Fruit fly (Drosophila melanogaster): Measurements from ENCODE around the gene CtsL4.

Gene CtsL4

DNA sequence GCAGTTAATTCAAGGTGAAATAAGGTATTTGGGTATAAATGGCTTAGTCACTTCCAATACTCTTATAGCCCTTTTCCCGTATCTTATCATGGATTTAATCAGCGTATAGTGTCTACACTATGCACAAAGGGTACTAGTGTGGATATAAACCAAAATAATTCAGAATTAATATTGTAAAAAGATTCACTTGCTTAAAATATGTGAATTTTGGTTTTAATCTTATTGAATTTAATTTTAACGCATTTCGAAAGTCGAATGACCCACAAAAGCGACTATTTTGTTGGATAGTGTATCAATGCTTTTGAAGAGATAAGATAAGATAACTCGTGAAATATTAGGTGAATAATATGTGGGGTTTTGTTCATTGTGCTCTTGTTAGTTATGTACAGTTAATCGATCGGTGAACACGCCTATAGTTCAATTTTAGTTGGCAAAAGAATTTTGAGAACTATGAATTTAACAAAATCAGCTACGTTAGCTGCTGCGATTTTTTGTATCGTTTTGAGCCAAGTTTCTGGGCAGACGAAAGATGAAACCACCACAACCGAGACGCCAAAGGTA is 25.6 kb upstream of the CtsL4 start, which contains the start of gene CG5096 (continued):
- TF ChIP-seq CG9932 (GFP tag; IDR thresholded peaks at IDR 0.05) (peak; percentile 81), Xrp1 (GFP tag; IDR thresholded peaks at IDR 0.05) (peak; percentile 89), CkIIα-i1 (GFP tag; IDR thresholded peaks at IDR 0.05) (no peak), zfh2 (GFP tag; optimal IDR thresholded peaks at IDR 0.05) (peak; percentile 67), CG8765 (GFP tag; IDR thresholded peaks at IDR 0.05) (no peak; the same call in 1 of the 2 replicates), CG1792 (GFP tag; optimal IDR thresholded peaks at IDR 0.05) (peak; percentile 78), Vsx1 (GFP tag; optimal IDR thresholded peaks at IDR 0.05) (peak; percentile 67), sd (tag; optimal IDR thresholded peaks at IDR 0.05) (peak; percentile 91), CG6272 (GFP tag; IDR thresholded peaks at IDR 0.05) (peak; percentile 81), sens-2 (GFP tag; IDR thresholded peaks at IDR 0.05) (no peak), Dbx (GFP tag; IDR thresholded peaks at IDR 0.05) (peak; percentile 94), CG18619 (GFP tag; optimal IDR thresholded peaks at IDR 0.05) (peak; percentile 83), CG7963 (GFP tag; IDR thresholded peaks at IDR 0.05; ENCODE audit: partially characterized antibody) (no peak), CG11398 (GFP tag; optimal IDR thresholded peaks at IDR 0.05) (peak; percentile 62), pita (GFP tag; optimal IDR thresholded peaks at IDR 0.05) (no peak), Neu2 (GFP tag; optimal IDR thresholded peaks at IDR 0.05; ENCODE audit: borderline replicate concordance) (no peak), CG9215 (GFP tag; IDR thresholded peaks at IDR 0.05) (no peak; the same call in none of the 2 replicates), Camta (GFP tag; optimal IDR thresholded peaks at IDR 0.05) (peak; percentile 78), dmrt99B (tag; optimal IDR thresholded peaks at IDR 0.05) (peak; percentile 92), BtbVII (GFP tag; optimal IDR thresholded peaks at IDR 0.05) (peak; percentile 90), CG6654 (GFP tag; optimal IDR thresholded peaks at IDR 0.05) (peak; percentile 64), CG13624 (GFP tag; optimal IDR thresholded peaks at IDR 0.05) (peak; percentile 79), Poxn (GFP tag; IDR thresholded peaks at IDR 0.05) (peak; percentile 52; the same call in 1 of the 2 replicates), CG10543 (GFP tag; optimal IDR thresholded peaks at IDR 0.05) (peak; percentile 49), Nf-YB (GFP tag; optimal IDR thresholded peaks at IDR 0.05) (peak; percentile 74), MTF-1 (GFP tag; optimal IDR thresholded peaks at IDR 0.05; ENCODE audit: borderline replicate concordance) (peak; percentile 60), btn (GFP tag; optimal IDR thresholded peaks at IDR 0.05) (peak; percentile 41), grau (tag; optimal IDR thresholded peaks at IDR 0.05) (peak; percentile 93), Six4 (GFP tag; optimal IDR thresholded peaks at IDR 0.05) (peak; percentile 68), gcm2 (GFP tag; optimal IDR thresholded peaks at IDR 0.05) (peak; percentile 23), CG10959 (GFP tag; IDR thresholded peaks at IDR 0.05) (peak; percentile 51; the same call in 1 of the 2 replicates), Myb (GFP tag; optimal IDR thresholded peaks at IDR 0.05) (peak; percentile 68), gcm (GFP tag; optimal IDR thresholded peaks at IDR 0.05) (peak; percentile 87), shn (GFP tag; optimal IDR thresholded peaks at IDR 0.05) (peak; percentile 18), fd64A (GFP tag; optimal IDR thresholded peaks at IDR 0.05) (no peak), HLH3B (GFP tag; IDR thresholded peaks at IDR 0.05) (peak; percentile 93; the same call in 1 of the 2 replicates), CG10366 (GFP tag; IDR thresholded peaks at IDR 0.05) (peak; percentile 91), gce (GFP tag; IDR thresholded peaks at IDR 0.05) (no peak; the same call in 2 of the 3 replicates), repo (GFP tag; optimal IDR thresholded peaks at IDR 0.05) (peak; percentile 39), CG14667 (GFP tag; IDR thresholded peaks at IDR 0.05) (no peak; the same call in 1 of the 2 replicates), CG32767 (GFP tag; IDR thresholded peaks at IDR 0.05) (peak; percentile 82), CG12942 (GFP tag; optimal IDR thresholded peaks at IDR 0.05) (peak; percentile 76), CG6683 (GFP tag; optimal IDR thresholded peaks at IDR 0.05) (peak; percentile 82), dysf (GFP tag; IDR thresholded peaks at IDR 0.05) (peak; percentile 90), scrt (GFP tag; optimal IDR thresholded peaks at IDR 0.05) (peak; percentile 90), Bgb (GFP tag; IDR thresholded peaks at IDR 0.05; ENCODE audit: partially characterized antibody) (no peak), CG2129 (GFP tag; IDR thresholded peaks at IDR 0.05; ENCODE audit: partially characterized antibody) (no peak), pum (GFP tag; optimal IDR thresholded peaks at IDR 0.05) (peak; percentile 53), Rfx (GFP tag; IDR thresholded peaks at IDR 0.05) (peak; percentile 93), HmgZ (tag; optimal IDR thresholded peaks at IDR 0.05) (peak; percentile 95)
